Fruit fly (Drosophila melanogaster) whole organism, embryonic: ENCODE results near the gene Zif.

Source experiments
- Atf3 ChIP-seq: fragments of 200-800 bp; sonication (Bioruptor generic); optimal IDR thresholded peaks from 3 replicates; lab custom pipeline; 2016; ENCODE audit warnings: missing biosample characterization, missing genetic modification characterization
- C15 ChIP-seq: fragments of 200-800 bp; sonication (Bioruptor generic); IDR thresholded peaks from 3 replicates; pipeline ENCODE4 v1.3.6; 2022; ENCODE audit warnings: missing biosample characterization, missing genetic modification characterization
- CG12219 ChIP-seq: fragments of 200-800 bp; sonication (Bioruptor generic); optimal IDR thresholded peaks from 3 replicates; lab custom pipeline; 2018; ENCODE audit warnings: missing biosample characterization, mild to moderate bottlenecking, missing genetic modification characterization
- CG12299 ChIP-seq: fragments of 200-800 bp; sonication (Bioruptor generic); optimal IDR thresholded peaks from 2 replicates; lab custom pipeline; 2018; ENCODE audit warnings: missing biosample characterization, mild to moderate bottlenecking, missing genetic modification characterization
- CG1602 ChIP-seq: fragments of 200-800 bp; sonication (Bioruptor generic); optimal IDR thresholded peaks from 3 replicates; lab custom pipeline; 2016; ENCODE audit warnings: missing biosample characterization, missing genetic modification characterization
- CG18262 ChIP-seq: fragments of 200-800 bp; optimal IDR thresholded peaks from 3 replicates; lab custom pipeline; 2019; ENCODE audit warnings: missing biosample characterization, mild to moderate bottlenecking, missing genetic modification characterization, moderate library complexity
- CG2889 ChIP-seq: fragments of 200-800 bp; sonication (Bioruptor generic); IDR thresholded peaks from 3 replicates; pipeline ENCODE4 v1.3.6; 2022; ENCODE audit warnings: missing biosample characterization, missing genetic modification characterization
- CG30403 ChIP-seq: fragments of 200-800 bp; sonication (Bioruptor generic); optimal IDR thresholded peaks from 3 replicates; lab custom pipeline; 2016; ENCODE audit warnings: missing biosample characterization, missing genetic modification characterization
- CG3281 ChIP-seq: fragments of 200-800 bp; sonication (Bioruptor generic); optimal IDR thresholded peaks from 3 replicates; lab custom pipeline; 2017; ENCODE audit warnings: missing biosample characterization, mild to moderate bottlenecking, missing genetic modification characterization
- CG3407 ChIP-seq: fragments of 200-800 bp; sonication (Bioruptor generic); optimal IDR thresholded peaks from 2 replicates; lab custom pipeline; 2018; ENCODE audit warnings: missing biosample characterization, mild to moderate bottlenecking, missing genetic modification characterization
- CG6272 ChIP-seq: fragments of 200-800 bp; sonication (Bioruptor generic); IDR thresholded peaks from 2 replicates; pipeline ENCODE4 v1.3.6; 2022; ENCODE audit warnings: missing biosample characterization, missing genetic modification characterization
- CG7839 ChIP-seq: fragments of 200-800 bp; sonication (Bioruptor generic); optimal IDR thresholded peaks from 3 replicates; lab custom pipeline; 2018; ENCODE audit warnings: missing biosample characterization, mild to moderate bottlenecking, missing genetic modification characterization, moderate library complexity
- CG9817 ChIP-seq: fragments of 200-800 bp; sonication (Bioruptor generic); optimal IDR thresholded peaks from 2 replicates; lab custom pipeline; 2018; ENCODE audit warnings: missing biosample characterization, mild to moderate bottlenecking, missing genetic modification characterization, moderate library complexity
- CTCF ChIP-seq: fragments of 200-800 bp; sonication (Bioruptor generic); optimal IDR thresholded peaks from 2 replicates; lab custom pipeline; 2017; ENCODE audit warnings: missing biosample characterization, mild to moderate bottlenecking, missing genetic modification characterization, moderate library complexity
- Chrac-16 ChIP-seq: fragments of 200-800 bp; sonication (Bioruptor generic); optimal IDR thresholded peaks from 3 replicates; lab custom pipeline; 2016; ENCODE audit warnings: missing biosample characterization, missing genetic modification characterization
- CrebB ChIP-seq: fragments of 200-800 bp; sonication (Bioruptor generic); optimal IDR thresholded peaks from 3 replicates; lab custom pipeline; 2018; ENCODE audit warnings: missing biosample characterization, mild to moderate bottlenecking, missing genetic modification characterization
- D ChIP-seq, 2 experiments: fragments of 200-800 bp in 1 of 2; fragments of >200 bp in 1 of 2; sonication (Bioruptor generic) in 1 of 2; optimal IDR thresholded peaks; 2 replicates in 1 of 2; 3 replicates in 1 of 2; lab custom pipeline; 2017; ENCODE audit warnings: mild to moderate bottlenecking in 1 of 2, missing biosample characterization in 1 of 2, missing genetic modification characterization in 1 of 2, missing genetic modification reagents in 1 of 2
- Dad ChIP-seq: fragments of 200-800 bp; sonication (Bioruptor generic); optimal IDR thresholded peaks from 3 replicates; lab custom pipeline; 2016; ENCODE audit warnings: missing biosample characterization, missing genetic modification characterization
- Deaf1 ChIP-seq: fragments of 200-800 bp; optimal IDR thresholded peaks from 3 replicates; lab custom pipeline; 2019; ENCODE audit warnings: missing biosample characterization, mild to moderate bottlenecking, missing genetic modification characterization, moderate library complexity
- Drgx ChIP-seq: fragments of 200-800 bp; sonication (Bioruptor generic); IDR thresholded peaks from 2 replicates; pipeline ENCODE4 v1.3.6; 2022; ENCODE audit warnings: missing biosample characterization, missing genetic modification characterization
- Hand ChIP-seq: fragments of 200-800 bp; sonication (Bioruptor generic); optimal IDR thresholded peaks from 2 replicates; lab custom pipeline; 2017; ENCODE audit warnings: mild to moderate bottlenecking, missing biosample characterization, missing genetic modification reagents, missing genetic modification characterization
- Hsf ChIP-seq: fragments of 200-800 bp; sonication (Bioruptor generic); optimal IDR thresholded peaks from 3 replicates; lab custom pipeline; 2016; ENCODE audit warnings: missing biosample characterization, missing genetic modification characterization
- Lim3 ChIP-seq: fragments of 200-800 bp; sonication (Bioruptor generic); IDR thresholded peaks from 2 replicates; pipeline ENCODE4 v1.3.6; 2022; ENCODE audit warnings: missing biosample characterization, missing genetic modification characterization
- Neu2 ChIP-seq: fragments of 200-800 bp; sonication (Bioruptor generic); optimal IDR thresholded peaks from 3 replicates; lab custom pipeline; 2016; ENCODE audit warnings: missing biosample characterization, missing genetic modification characterization, borderline replicate concordance
- Nf-YC ChIP-seq: fragments of 200-800 bp; optimal IDR thresholded peaks from 3 replicates; lab custom pipeline; 2019; ENCODE audit warnings: missing biosample characterization, mild to moderate bottlenecking, missing genetic modification characterization, moderate library complexity
- Oaz ChIP-seq: fragments of 200-800 bp; sonication (Bioruptor generic); IDR thresholded peaks from 2 replicates; pipeline ENCODE4 v1.3.6; 2022; ENCODE audit warnings: missing biosample characterization, missing genetic modification characterization
- PHDP ChIP-seq: fragments of 200-800 bp; sonication (Bioruptor generic); optimal IDR thresholded peaks from 3 replicates; lab custom pipeline; 2018; ENCODE audit warnings: missing biosample characterization, mild to moderate bottlenecking, missing genetic modification characterization, moderate library complexity
- Rfx ChIP-seq: fragments of 200-800 bp; sonication (Bioruptor generic); IDR thresholded peaks from 2 replicates; pipeline ENCODE4 v1.3.6; 2022; ENCODE audit warnings: missing biosample characterization, missing genetic modification characterization
- Tbp ChIP-seq: fragments of >200 bp; optimal IDR thresholded peaks from 2 replicates; lab custom pipeline; 2018; ENCODE audit warnings: missing biosample characterization, missing genetic modification characterization
- ap ChIP-seq: fragments of 200-800 bp; sonication (Bioruptor generic); IDR thresholded peaks from 2 replicates; pipeline ENCODE4 v1.3.6; 2022; ENCODE audit warnings: missing biosample characterization, missing genetic modification characterization
- chinmo ChIP-seq: fragments of 200-800 bp; sonication (Bioruptor generic); IDR thresholded peaks from 4 replicates; pipeline ENCODE4 v1.3.6; 2022; ENCODE audit warnings: missing biosample characterization, missing genetic modification characterization; ENCODE audit not compliant: partially characterized antibody
- corto ChIP-seq: fragments of 200-800 bp; sonication (Bioruptor generic); optimal IDR thresholded peaks from 2 replicates; lab custom pipeline; 2016; ENCODE audit warnings: missing biosample characterization, mild to moderate bottlenecking, missing genetic modification characterization, moderate library complexity
- dimm ChIP-seq: fragments of 200-800 bp; sonication (Bioruptor generic); IDR thresholded peaks from 2 replicates; pipeline ENCODE4 v1.3.6; 2022; ENCODE audit warnings: missing biosample characterization, missing genetic modification characterization
- emc ChIP-seq: fragments of 200-800 bp; sonication (Bioruptor generic); optimal IDR thresholded peaks from 2 replicates; lab custom pipeline; 2016; ENCODE audit warnings: missing biosample characterization, missing genetic modification characterization
- gro ChIP-seq: fragments of 200-800 bp; sonication (Bioruptor generic); optimal IDR thresholded peaks from 2 replicates; lab custom pipeline; 2016; ENCODE audit warnings: missing biosample characterization, missing genetic modification characterization
- gsb-n ChIP-seq: fragments of 200-800 bp; sonication (Bioruptor generic); optimal IDR thresholded peaks from 3 replicates; lab custom pipeline; 2018; ENCODE audit warnings: missing biosample characterization, mild to moderate bottlenecking, missing genetic modification characterization
- ind ChIP-seq: fragments of 200-800 bp; sonication (Bioruptor generic); optimal IDR thresholded peaks from 3 replicates; lab custom pipeline; 2016; ENCODE audit warnings: missing biosample characterization, missing genetic modification characterization
- insv ChIP-seq, 2 experiments: fragments of 200-800 bp; sonication (Bioruptor generic); optimal IDR thresholded peaks; 3 replicates each; lab custom pipeline; 2016 to 2018; ENCODE audit warnings: missing biosample characterization in 2 of 2, missing genetic modification characterization in 2 of 2
- lab ChIP-seq: fragments of 200-800 bp; sonication (Bioruptor generic); optimal IDR thresholded peaks from 3 replicates; lab custom pipeline; 2017; ENCODE audit warnings: missing biosample characterization, missing genetic modification characterization, mild to moderate bottlenecking, moderate library complexity, missing genetic modification reagents
- nerfin-1 ChIP-seq: fragments of 200-800 bp; sonication (Bioruptor generic); optimal IDR thresholded peaks from 3 replicates; lab custom pipeline; 2019; ENCODE audit warnings: missing biosample characterization, mild to moderate bottlenecking, missing genetic modification characterization, moderate library complexity
- pan ChIP-seq, 4 experiments: fragments of >200 bp in 3 of 4; fragments of 200-800 bp in 1 of 4; sonication (Bioruptor generic) in 1 of 4; optimal IDR thresholded peaks in 3 of 4; IDR thresholded peaks in 1 of 4; 2 replicates each; pipeline versions ENCODE4 v1.3.6 to Lab custom; 2017 to 2022; ENCODE audit warnings: missing biosample characterization in 2 of 4, missing genetic modification characterization in 2 of 4, mixed read lengths in 1 of 4
- pfk ChIP-seq: fragments of 200-800 bp; sonication (Bioruptor generic); optimal IDR thresholded peaks from 2 replicates; lab custom pipeline; 2018; ENCODE audit warnings: missing biosample characterization, mild to moderate bottlenecking, missing genetic modification characterization, moderate library complexity
- pros ChIP-seq: fragments of 200-800 bp; sonication (Bioruptor generic); optimal IDR thresholded peaks from 3 replicates; lab custom pipeline; 2019; ENCODE audit warnings: missing biosample characterization, mild to moderate bottlenecking, missing genetic modification characterization, moderate library complexity
- sens-2 ChIP-seq: fragments of 200-800 bp; sonication (Bioruptor generic); IDR thresholded peaks from 2 replicates; pipeline ENCODE4 v1.3.6; 2022; ENCODE audit warnings: missing biosample characterization, missing genetic modification characterization
- sima ChIP-seq: fragments of 200-800 bp; sonication (Bioruptor generic); optimal IDR thresholded peaks from 2 replicates; lab custom pipeline; 2016; ENCODE audit warnings: missing biosample characterization, missing genetic modification characterization
- sqz ChIP-seq: fragments of 200-800 bp; sonication (Bioruptor generic); optimal IDR thresholded peaks from 3 replicates; lab custom pipeline; 2018; ENCODE audit warnings: missing biosample characterization, mild to moderate bottlenecking, missing genetic modification characterization

Zif gene

DNA sequence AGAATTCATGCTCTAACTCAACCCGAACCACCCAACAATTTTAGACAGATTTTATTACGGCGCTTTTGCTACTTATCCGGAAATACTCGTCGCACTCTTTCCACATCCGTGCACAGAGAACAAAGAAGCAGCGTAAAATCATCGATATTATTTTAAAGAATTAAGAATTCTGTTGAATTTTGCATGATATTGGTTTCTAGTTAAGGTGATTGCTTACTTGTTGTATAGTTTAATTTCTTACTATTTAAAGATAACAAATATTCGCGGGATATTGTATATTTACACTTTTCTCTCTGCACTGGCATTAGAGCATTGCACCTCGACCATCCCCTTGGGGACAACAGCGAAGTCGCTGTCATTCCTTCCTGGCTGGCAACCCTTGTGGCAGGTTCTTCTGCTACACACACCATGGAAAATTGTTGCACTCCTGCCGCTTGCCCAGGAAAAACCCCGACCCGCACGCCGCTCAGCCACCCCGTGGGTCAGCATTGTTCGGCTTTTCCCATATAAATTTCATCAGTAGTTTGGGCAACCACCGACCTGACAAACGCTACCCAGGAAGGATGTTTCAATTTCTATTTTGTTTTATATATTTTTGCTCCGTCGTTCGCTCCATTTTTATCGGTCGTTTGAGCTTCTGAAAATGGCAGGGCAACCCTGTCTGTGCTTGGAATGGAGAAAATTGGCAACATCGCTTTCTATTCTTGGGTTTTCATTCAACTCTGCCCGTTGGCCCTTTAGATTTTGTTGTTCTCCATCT, 29.1 kb upstream of the Zif start (continued):
- peak; percentile 44; the same call in 1 of the 3 replicates for TF ChIP-seq CG2889 (GFP tag; lab: Robert Waterston, UW)
- TF ChIP-seq insv (GFP tag; optimal IDR thresholded peaks at IDR 0.05; lab: Kevin White, UChicago), result no peak
- no peak for TF ChIP-seq emc (GFP tag; lab: Kevin White, UChicago)
- TF ChIP-seq Dad (GFP tag; lab: Kevin White, UChicago), result peak; percentile 39
- peak; percentile 61 for TF ChIP-seq CG30403 (GFP tag; lab: Kevin White, UChicago)
- TF ChIP-seq sqz (GFP tag; lab: Kevin White, UChicago), result no peak

DNA sequence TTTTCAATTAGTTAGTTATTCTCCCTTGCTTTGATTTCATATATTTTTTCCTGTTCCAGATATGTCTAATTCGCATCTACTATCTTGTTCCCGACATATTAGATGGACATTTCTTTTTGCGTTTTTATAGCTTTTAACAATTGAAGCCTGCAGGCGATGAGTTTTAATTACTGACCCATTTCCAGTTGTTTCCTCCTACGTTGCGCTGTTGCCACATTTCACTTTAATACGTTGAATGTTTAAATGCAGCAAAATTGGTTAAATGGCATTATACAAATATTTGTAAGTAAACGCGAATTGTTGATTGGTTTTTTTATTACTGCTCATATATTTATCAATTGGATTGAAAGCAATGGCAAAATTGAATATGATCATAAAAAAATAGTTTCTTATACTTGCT, 28.0 kb upstream of the Zif start:
- TF ChIP-seq Hsf (no peak), CG3281 (GFP tag; lab: Kevin White, UChicago) (no peak), pfk (GFP tag; lab: Kevin White, UChicago) (peak; percentile 6), CG12299 (tag; lab: Kevin White, UChicago) (no peak), CG9817 (no peak), CG3407 (GFP tag; lab: Kevin White, UChicago) (peak; percentile 99), gro (GFP tag; lab: Kevin White, UChicago) (no peak)

DNA sequence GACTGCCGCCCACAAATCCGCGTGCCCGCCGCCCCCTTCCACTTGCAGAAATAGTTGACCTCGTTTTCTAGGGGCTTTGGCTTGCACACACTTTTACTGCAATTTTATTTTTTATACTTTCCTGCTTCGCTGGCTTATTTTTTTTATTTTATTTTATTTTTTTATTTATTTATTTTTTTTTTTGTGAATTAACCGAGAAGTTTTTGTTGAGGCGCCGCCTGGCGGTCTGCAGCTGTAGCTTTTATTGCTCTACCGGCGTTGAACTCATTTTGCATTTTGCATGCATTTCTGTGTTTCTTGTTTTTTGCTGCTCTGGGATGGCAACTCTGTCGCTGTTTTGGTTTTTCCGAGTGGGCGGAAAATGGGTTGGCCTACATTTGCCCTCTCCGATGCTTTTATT, 27.2 kb upstream of the Zif start:
- TF ChIP-seq CTCF (GFP tag; lab: Kevin White, UChicago) (peak; percentile 80), Oaz (GFP tag; lab: Robert Waterston, UW) (no peak), pan (optimal IDR thresholded peaks at IDR 0.05; lab: Kevin White, UChicago) (no peak), pan (GFP tag; optimal IDR thresholded peaks at IDR 0.05 in 1 of 2, IDR thresholded peaks at IDR 0.05 in 1 of 2) (no peak), CG6272 (GFP tag; lab: Robert Waterston, UW) (no peak), Chrac-16 (GFP tag; lab: Kevin White, UChicago) (no peak), PHDP (tag; lab: Kevin White, UChicago) (no peak), CG1602 (GFP tag; lab: Kevin White, UChicago) (no peak), Neu2 (no peak), Rfx (GFP tag; lab: Robert Waterston, UW) (no peak), sima (GFP tag; lab: Kevin White, UChicago) (no peak), Drgx (peak; percentile 60), corto (GFP tag; lab: Kevin White, UChicago) (no peak), Tbp (GFP tag; lab: Kevin White, UChicago) (no peak), CG18262 (no peak), CrebB (tag; lab: Kevin White, UChicago) (no peak), Deaf1 (no peak)

DNA sequence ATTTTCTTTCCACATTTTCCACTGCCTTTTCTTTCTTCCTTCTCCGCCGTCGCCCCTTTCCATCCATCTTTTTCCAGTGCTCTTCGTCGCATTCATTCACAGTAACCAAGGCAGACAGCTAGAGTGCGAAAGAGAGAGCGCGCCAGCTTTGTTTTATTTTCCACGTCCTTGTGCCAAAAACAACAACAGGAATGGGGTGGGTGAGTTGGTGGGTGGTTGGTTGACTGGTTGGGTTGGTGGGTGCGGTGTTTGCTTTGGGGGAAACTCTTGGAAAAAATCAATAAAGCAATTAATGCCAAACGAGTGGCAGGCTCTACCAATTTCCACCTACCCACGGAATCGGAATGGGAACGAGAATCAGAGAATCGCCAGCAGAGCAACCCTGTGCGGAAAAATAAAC, 26.7 kb upstream of the Zif start:
- peak; percentile 8 for TF ChIP-seq gsb-n
- TF ChIP-seq Lim3 (GFP tag; lab: Robert Waterston, UW), result no peak; the same call in 1 of the 2 replicates
- TF ChIP-seq chinmo, result 0 out of 4 replicates have a peak, but pooled peaks have one; percentile 72
- peak; percentile 74 for TF ChIP-seq nerfin-1 (tag; lab: Kevin White, UChicago)
- TF ChIP-seq sens-2, result no peak
- no peak for TF ChIP-seq dimm
- TF ChIP-seq Nf-YC, result peak; percentile 11
- peak; percentile 93 for TF ChIP-seq pros (GFP tag; lab: Kevin White, UChicago)
- no peak for TF ChIP-seq D (optimal IDR thresholded peaks at IDR 0.05; lab: Kevin White, UChicago)
- TF ChIP-seq D (GFP tag; optimal IDR thresholded peaks at IDR 0.05; lab: Kevin White, UChicago), result peak; percentile 9
- TF ChIP-seq lab (GFP tag; lab: Kevin White, UChicago), result peak; percentile 9
- no peak for TF ChIP-seq ind
- TF ChIP-seq CG12219, result no peak
- TF ChIP-seq ap (GFP tag; lab: Robert Waterston, UW), result no peak
- TF ChIP-seq Atf3, result no peak
- TF ChIP-seq Hand (GFP tag; lab: Kevin White, UChicago), result peak; percentile 1
- TF ChIP-seq CG7839 (tag; lab: Kevin White, UChicago), result no peak
- TF ChIP-seq C15 (GFP tag; lab: Robert Waterston, UW), result no peak
